Worm (Caenorhabditis elegans): Measurements from ENCODE around the gene C07E3.9.

ce11 chrII:10357468-10358007 is 7.0 kb downstream of the C07E3.9 start, which contains the start of gene C07E3.3:
- TF ChIP-seq ztf-29 (GFP tag; IDR thresholded peaks at IDR 0.05) (no peak), cog-1 (tag; optimal IDR thresholded peaks at IDR 0.05) (no peak)

Data from whole organism, midembryonic.